Fruit fly (Drosophila melanogaster) whole organism, embryonic: ENCODE data around the gene CG10208.

Experiments
- B-H1 ChIP-seq: fragments of 200-800 bp; sonication (Bioruptor generic); IDR thresholded peaks from 3 replicates; pipeline ENCODE4 v1.3.6; 2022; ENCODE audit warnings: missing biosample characterization, missing genetic modification characterization
- CG10209 ChIP-seq: fragments of 200-800 bp; sonication (Bioruptor generic); optimal IDR thresholded peaks from 3 replicates; lab custom pipeline; 2017; ENCODE audit warnings: missing biosample characterization, mild to moderate bottlenecking, missing genetic modification characterization, missing genetic modification reagents
- CG11085 ChIP-seq: fragments of 200-800 bp; sonication (Bioruptor generic); IDR thresholded peaks from 2 replicates; pipeline ENCODE4 v1.3.6; 2022; ENCODE audit warnings: missing biosample characterization, missing genetic modification characterization
- CG11560 ChIP-seq: fragments of 200-800 bp; sonication (Bioruptor generic); IDR thresholded peaks from 3 replicates; pipeline ENCODE4 v1.3.6; 2022; ENCODE audit warnings: missing biosample characterization, missing genetic modification characterization
- CG12155 ChIP-seq: fragments of 200-800 bp; sonication (Bioruptor generic); optimal IDR thresholded peaks from 3 replicates; lab custom pipeline; 2016; ENCODE audit warnings: missing biosample characterization, missing genetic modification characterization
- CG13775 ChIP-seq: fragments of 200-800 bp; sonication (Bioruptor generic); optimal IDR thresholded peaks from 3 replicates; lab custom pipeline; 2017; ENCODE audit warnings: missing biosample characterization, mild to moderate bottlenecking, missing genetic modification characterization
- CG13894 ChIP-seq: fragments of 200-800 bp; sonication (Bioruptor generic); optimal IDR thresholded peaks from 3 replicates; lab custom pipeline; 2018; ENCODE audit warnings: missing biosample characterization, mild to moderate bottlenecking, missing genetic modification characterization, moderate library complexity
- CG16813 ChIP-seq: fragments of 200-800 bp; sonication (Bioruptor generic); IDR thresholded peaks from 3 replicates; pipeline ENCODE4 v1.3.6; 2022; ENCODE audit warnings: missing biosample characterization, missing genetic modification characterization; ENCODE audit not compliant: partially characterized antibody
- CG17568 ChIP-seq: fragments of 200-800 bp; sonication (Bioruptor generic); optimal IDR thresholded peaks from 2 replicates; lab custom pipeline; 2018; ENCODE audit warnings: missing biosample characterization, mild to moderate bottlenecking, missing genetic modification characterization, moderate library complexity
- CG18262 ChIP-seq: fragments of 200-800 bp; optimal IDR thresholded peaks from 3 replicates; lab custom pipeline; 2019; ENCODE audit warnings: missing biosample characterization, mild to moderate bottlenecking, missing genetic modification characterization, moderate library complexity
- CG2678 ChIP-seq: fragments of 200-800 bp; sonication (Bioruptor generic); optimal IDR thresholded peaks from 3 replicates; lab custom pipeline; 2019; ENCODE audit warnings: missing biosample characterization, mild to moderate bottlenecking, missing genetic modification characterization, moderate library complexity
- CG30020 ChIP-seq: fragments of 200-800 bp; optimal IDR thresholded peaks from 2 replicates; lab custom pipeline; 2019; ENCODE audit warnings: missing biosample characterization, mild to moderate bottlenecking, missing genetic modification characterization, moderate library complexity
- CG30431 ChIP-seq: fragments of 200-800 bp; sonication (Bioruptor generic); optimal IDR thresholded peaks from 2 replicates; lab custom pipeline; 2017; ENCODE audit warnings: missing biosample characterization, missing genetic modification characterization
- CG32772 ChIP-seq: fragments of 200-800 bp; sonication (Bioruptor generic); IDR thresholded peaks from 2 replicates; pipeline ENCODE4 v1.3.6; 2022; ENCODE audit warnings: missing biosample characterization, missing genetic modification characterization
- CG3838 ChIP-seq: fragments of 200-800 bp; sonication (Bioruptor generic); optimal IDR thresholded peaks from 3 replicates; lab custom pipeline; 2016; ENCODE audit warnings: missing biosample characterization, missing genetic modification characterization
- CG3995 ChIP-seq: fragments of 200-800 bp; sonication (Bioruptor generic); optimal IDR thresholded peaks from 3 replicates; lab custom pipeline; 2016; ENCODE audit warnings: missing biosample characterization, missing genetic modification characterization
- CG4328 ChIP-seq: fragments of 200-800 bp; sonication (Bioruptor generic); optimal IDR thresholded peaks from 3 replicates; lab custom pipeline; 2017; ENCODE audit warnings: missing biosample characterization, missing genetic modification reagents, missing genetic modification characterization
- CG4360 ChIP-seq: fragments of 200-800 bp; sonication (Bioruptor generic); IDR thresholded peaks from 2 replicates; pipeline ENCODE4 v1.3.6; 2022; ENCODE audit warnings: missing biosample characterization, missing genetic modification characterization
- CG7987 ChIP-seq: fragments of 200-800 bp; sonication (Bioruptor generic); optimal IDR thresholded peaks from 2 replicates; lab custom pipeline; 2018; ENCODE audit warnings: missing biosample characterization, mild to moderate bottlenecking, missing genetic modification characterization, moderate library complexity
- CG8478 ChIP-seq: fragments of >200 bp; optimal IDR thresholded peaks from 2 replicates; lab custom pipeline; 2018
- CG9817 ChIP-seq: fragments of 200-800 bp; sonication (Bioruptor generic); optimal IDR thresholded peaks from 2 replicates; lab custom pipeline; 2018; ENCODE audit warnings: missing biosample characterization, mild to moderate bottlenecking, missing genetic modification characterization, moderate library complexity
- D19A ChIP-seq: fragments of 200-800 bp; optimal IDR thresholded peaks from 3 replicates; lab custom pipeline; 2019; ENCODE audit warnings: missing biosample characterization, mild to moderate bottlenecking, missing genetic modification characterization, moderate library complexity
- Deaf1 ChIP-seq: fragments of 200-800 bp; optimal IDR thresholded peaks from 3 replicates; lab custom pipeline; 2019; ENCODE audit warnings: missing biosample characterization, mild to moderate bottlenecking, missing genetic modification characterization, moderate library complexity
- Doc2 ChIP-seq: fragments of 200-800 bp; sonication (Bioruptor generic); IDR thresholded peaks from 2 replicates; pipeline ENCODE4 v1.3.6; 2022; ENCODE audit warnings: missing biosample characterization, missing genetic modification characterization
- ERR ChIP-seq: fragments of 200-800 bp; sonication (Bioruptor generic); optimal IDR thresholded peaks from 2 replicates; lab custom pipeline; 2016; ENCODE audit warnings: missing biosample characterization, missing genetic modification characterization
- HHEX ChIP-seq: fragments of 200-800 bp; sonication (Bioruptor generic); optimal IDR thresholded peaks from 3 replicates; lab custom pipeline; 2017; ENCODE audit warnings: missing biosample characterization, mild to moderate bottlenecking, missing genetic modification characterization, missing genetic modification reagents
- HLH3B ChIP-seq: fragments of 200-800 bp; sonication (Bioruptor generic); IDR thresholded peaks from 2 replicates; pipeline ENCODE4 v1.3.6; 2022; ENCODE audit warnings: missing biosample characterization, missing genetic modification characterization
- Sry-β ChIP-seq: fragments of 200-800 bp; sonication (Bioruptor generic); optimal IDR thresholded peaks from 2 replicates; lab custom pipeline; 2018; ENCODE audit warnings: missing biosample characterization, mild to moderate bottlenecking, missing genetic modification characterization, moderate library complexity
- Stat92E ChIP-seq, 3 experiments: fragments of >200 bp in 2 of 3; fragments of 200-800 bp in 1 of 3; sonication (Bioruptor generic) in 1 of 3; optimal IDR thresholded peaks; 2 replicates each; lab custom pipeline; 2017 to 2019; ENCODE audit warnings: missing biosample characterization in 3 of 3, missing genetic modification characterization in 3 of 3, mild to moderate bottlenecking in 1 of 3, moderate library complexity in 1 of 3
- aop ChIP-seq: fragments of 200-800 bp; sonication (Bioruptor generic); IDR thresholded peaks from 2 replicates; pipeline ENCODE4 v1.3.6; 2022; ENCODE audit warnings: missing biosample characterization, missing genetic modification characterization
- bowl ChIP-seq: fragments of 200-800 bp; sonication (Bioruptor generic); IDR thresholded peaks from 2 replicates; pipeline ENCODE4 v1.3.6; 2022; ENCODE audit warnings: missing biosample characterization, missing genetic modification characterization
- br ChIP-seq: fragments of >200 bp; optimal IDR thresholded peaks from 2 replicates; lab custom pipeline; 2017
- caup ChIP-seq: fragments of 200-800 bp; sonication (Bioruptor generic); optimal IDR thresholded peaks from 3 replicates; lab custom pipeline; 2017; ENCODE audit warnings: missing biosample characterization, mild to moderate bottlenecking, missing genetic modification characterization, moderate library complexity; ENCODE audit not compliant: severe bottlenecking
- dm ChIP-seq: fragments of 200-800 bp; sonication (Bioruptor generic); optimal IDR thresholded peaks from 3 replicates; lab custom pipeline; 2016; ENCODE audit warnings: missing biosample characterization, missing genetic modification characterization
- gcm ChIP-seq: fragments of 200-800 bp; sonication (Bioruptor generic); optimal IDR thresholded peaks from 2 replicates; lab custom pipeline; 2019; ENCODE audit warnings: missing biosample characterization, mild to moderate bottlenecking, missing genetic modification characterization, moderate library complexity
- gfzf ChIP-seq: fragments of 200-800 bp; sonication (Bioruptor generic); optimal IDR thresholded peaks from 2 replicates; lab custom pipeline; 2016; ENCODE audit warnings: missing biosample characterization, mild to moderate bottlenecking, missing genetic modification characterization, moderate library complexity
- hkb ChIP-seq, 2 experiments: fragments of 200-800 bp in 1 of 2; fragments of >200 bp in 1 of 2; sonication (Bioruptor generic) in 1 of 2; IDR thresholded peaks in 1 of 2; optimal IDR thresholded peaks in 1 of 2; 2 replicates each; pipeline versions ENCODE4 v1.3.6 to Lab custom; 2017 to 2022; ENCODE audit warnings: missing biosample characterization in 1 of 2, missing genetic modification characterization in 1 of 2
- ken ChIP-seq: fragments of 200-800 bp; sonication (Bioruptor generic); IDR thresholded peaks from 3 replicates; pipeline ENCODE4 v1.3.6; 2022; ENCODE audit warnings: missing biosample characterization, missing genetic modification characterization
- lilli ChIP-seq: fragments of 200-800 bp; sonication (Bioruptor generic); optimal IDR thresholded peaks from 3 replicates; lab custom pipeline; 2016; ENCODE audit warnings: missing biosample characterization, missing genetic modification characterization
- lov ChIP-seq, 2 experiments: fragments of 200-800 bp in 1 of 2; fragments of >200 bp in 1 of 2; sonication (Bioruptor generic) in 1 of 2; IDR thresholded peaks in 1 of 2; optimal IDR thresholded peaks in 1 of 2; 2 replicates in 1 of 2; 3 replicates in 1 of 2; pipeline versions ENCODE4 v1.3.6 to Lab custom; 2017 to 2022; ENCODE audit warnings: missing biosample characterization in 1 of 2, missing genetic modification characterization in 1 of 2
- prd ChIP-seq, 3 experiments: fragments of >200 bp in 2 of 3; fragments of 200-800 bp in 1 of 3; sonication (Bioruptor generic) in 1 of 3; optimal IDR thresholded peaks in 2 of 3; IDR thresholded peaks in 1 of 3; 2 replicates in 2 of 3; 3 replicates in 1 of 3; pipeline versions ENCODE4 v1.3.6 to Lab custom; 2017 to 2022; ENCODE audit warnings: missing biosample characterization in 1 of 3, missing genetic modification characterization in 1 of 3
- sim ChIP-seq: fragments of 200-800 bp; sonication (Bioruptor generic); IDR thresholded peaks from 2 replicates; pipeline ENCODE4 v1.3.6; 2022; ENCODE audit warnings: missing biosample characterization, missing genetic modification characterization
- slbo ChIP-seq: fragments of 200-800 bp; sonication (Bioruptor generic); IDR thresholded peaks from 2 replicates; pipeline ENCODE4 v1.3.6; 2022; ENCODE audit warnings: missing biosample characterization, missing genetic modification characterization
- tup ChIP-seq: fragments of 200-800 bp; sonication (Bioruptor generic); optimal IDR thresholded peaks from 2 replicates; lab custom pipeline; 2016; ENCODE audit warnings: missing biosample characterization, mild to moderate bottlenecking, missing genetic modification characterization, moderate library complexity
- unpg ChIP-seq: fragments of 200-800 bp; sonication (Bioruptor generic); optimal IDR thresholded peaks from 3 replicates; lab custom pipeline; 2018; ENCODE audit warnings: missing biosample characterization, mild to moderate bottlenecking, missing genetic modification characterization, moderate library complexity
- wor ChIP-seq: fragments of 200-800 bp; sonication (Bioruptor generic); IDR thresholded peaks from 2 replicates; pipeline ENCODE4 v1.3.6; 2022; ENCODE audit warnings: missing biosample characterization, missing genetic modification characterization

The CG10208 gene

DNA sequence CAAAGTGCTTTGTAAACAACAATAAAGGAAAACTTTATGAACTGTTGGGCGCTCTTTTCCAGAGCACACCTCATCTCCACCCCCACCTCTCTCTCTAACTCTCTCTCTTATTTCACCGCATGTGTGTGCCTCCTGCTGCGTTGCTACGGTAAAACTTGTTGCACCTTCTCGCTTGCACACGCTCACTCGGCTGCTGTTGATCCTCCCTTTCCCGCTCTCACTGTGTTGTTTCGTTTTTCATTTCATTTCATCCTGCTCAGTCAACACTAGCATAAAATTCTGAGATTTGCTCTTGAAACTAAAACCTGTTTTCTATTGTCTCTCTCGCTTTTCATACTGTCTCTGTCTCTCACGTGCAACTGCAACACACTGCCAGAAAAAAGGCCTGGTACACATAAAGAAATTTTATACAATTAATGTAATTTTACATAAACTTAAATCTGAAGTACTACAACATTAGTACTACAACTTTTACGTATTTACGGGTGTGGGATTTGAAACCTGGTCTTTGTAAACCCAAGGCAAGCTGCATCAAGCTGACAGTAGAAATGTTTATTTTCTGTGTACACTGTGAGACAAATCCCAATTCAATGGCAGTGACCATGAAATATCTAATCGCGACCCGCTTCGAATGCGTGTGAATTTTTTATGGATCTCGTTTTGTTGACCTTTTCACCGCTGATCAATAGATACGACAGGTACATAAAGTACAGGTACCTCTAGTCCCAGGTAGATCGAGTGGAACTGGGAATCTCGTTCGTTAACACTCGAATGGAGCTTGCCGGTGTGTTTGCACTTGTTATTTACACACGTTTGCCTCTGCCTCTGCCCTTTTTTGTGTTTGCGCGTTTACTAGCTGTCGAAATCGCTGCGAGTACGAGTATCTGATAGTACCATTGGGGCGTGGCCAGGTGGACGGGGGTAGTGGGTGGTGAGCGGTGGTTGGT, 8.8 kb upstream of the CG10208 start (continued):
- TF ChIP-seq CG16813 (GFP tag; lab: Robert Waterston, UW): no peak
- peak; percentile 15 for TF ChIP-seq CG3995 (GFP tag; lab: Kevin White, UChicago)
- TF ChIP-seq Deaf1 (tag; lab: Kevin White, UChicago): peak; percentile 56
- TF ChIP-seq dm (GFP tag; lab: Kevin White, UChicago): peak; percentile 79
- TF ChIP-seq CG30020 (tag; lab: Kevin White, UChicago): peak; percentile 68
- TF ChIP-seq hkb (optimal IDR thresholded peaks at IDR 0.05; lab: Kevin White, UChicago): no peak
- peak; percentile 80 for TF ChIP-seq hkb (GFP tag; IDR thresholded peaks at IDR 0.05; lab: Robert Waterston, UW)
- TF ChIP-seq CG8478: no peak
- no peak for TF ChIP-seq gfzf (GFP tag; lab: Kevin White, UChicago)
- TF ChIP-seq CG4360: peak; percentile 30; the same call in 1 of the 2 replicates
- no peak for TF ChIP-seq ERR (GFP tag; lab: Kevin White, UChicago)
- TF ChIP-seq CG9817 (tag; lab: Kevin White, UChicago): peak; percentile 32
- peak; percentile 92 for TF ChIP-seq CG30431 (GFP tag; lab: Kevin White, UChicago)
- TF ChIP-seq CG10209 (GFP tag; lab: Kevin White, UChicago): peak; percentile 87
- TF ChIP-seq B-H1: peak; percentile 49; the same call in 2 of the 3 replicates
- no peak for TF ChIP-seq br (lab: Kevin White, UChicago)
- TF ChIP-seq caup (GFP tag; lab: Kevin White, UChicago): peak; percentile 81
- TF ChIP-seq lov (optimal IDR thresholded peaks at IDR 0.05; lab: Kevin White, UChicago): no peak
- TF ChIP-seq lov (GFP tag; IDR thresholded peaks at IDR 0.05; lab: Robert Waterston, UW): peak; percentile 89
- TF ChIP-seq CG11085: no peak
- peak; percentile 88 for TF ChIP-seq CG7987 (GFP tag; lab: Kevin White, UChicago)
- peak; percentile 91 for TF ChIP-seq D19A (tag; lab: Kevin White, UChicago)
- peak; percentile 73 for TF ChIP-seq wor (GFP tag; lab: Robert Waterston, UW)
- peak; percentile 73 for TF ChIP-seq CG17568
- TF ChIP-seq bowl (GFP tag; lab: Robert Waterston, UW): no peak
- peak; percentile 84 for TF ChIP-seq sim (GFP tag; lab: Robert Waterston, UW)
- peak; percentile 86 for TF ChIP-seq CG32772
- TF ChIP-seq Stat92E (GFP tag; optimal IDR thresholded peaks at IDR 0.05; lab: Kevin White, UChicago): peak in 1 of 3 experiments; percentile 94
- TF ChIP-seq slbo (GFP tag; lab: Robert Waterston, UW): peak; percentile 33; the same call in 1 of the 2 replicates
- peak; percentile 88 for TF ChIP-seq CG13775 (GFP tag; lab: Kevin White, UChicago)
- peak; percentile 79 for TF ChIP-seq CG3838 (GFP tag; lab: Kevin White, UChicago)
- TF ChIP-seq unpg: peak; percentile 93
- TF ChIP-seq aop: peak; percentile 27; the same call in 1 of the 2 replicates
- TF ChIP-seq CG11560: peak; percentile 37; the same call in 1 of the 3 replicates
- no peak for TF ChIP-seq prd (optimal IDR thresholded peaks at IDR 0.05; lab: Kevin White, UChicago)
- TF ChIP-seq prd (GFP tag; IDR thresholded peaks at IDR 0.05; lab: Robert Waterston, UW): peak; percentile 94
- peak; percentile 86 for TF ChIP-seq CG2678 (tag; lab: Kevin White, UChicago)
- TF ChIP-seq Sry-β (GFP tag; lab: Kevin White, UChicago): peak; percentile 71
- TF ChIP-seq lilli (GFP tag; lab: Kevin White, UChicago): peak; percentile 89
- peak; percentile 75 for TF ChIP-seq CG4328 (GFP tag; lab: Kevin White, UChicago)
- TF ChIP-seq CG12155 (GFP tag; lab: Kevin White, UChicago): peak; percentile 72
- peak; percentile 97 for TF ChIP-seq CG18262 (tag; lab: Kevin White, UChicago)
- TF ChIP-seq CG13894 (tag; lab: Kevin White, UChicago): peak; percentile 9
- peak; percentile 84; the same call in 2 of the 3 replicates for TF ChIP-seq ken (GFP tag; lab: Robert Waterston, UW)
- no peak for TF ChIP-seq Doc2 (GFP tag; lab: Robert Waterston, UW)
- TF ChIP-seq gcm (GFP tag; lab: Kevin White, UChicago): peak; percentile 93
- peak; percentile 30 for TF ChIP-seq tup (GFP tag; lab: Kevin White, UChicago)
- TF ChIP-seq HLH3B (GFP tag; lab: Robert Waterston, UW): peak; percentile 79
- peak; percentile 77 for TF ChIP-seq HHEX
